Fruit fly (Drosophila melanogaster) whole organism, adult: ENCODE measurements around the gene CG43759.

ENCODE experiments used
- CG12768 ChIP-seq: fragments of 200-800 bp; sonication (Bioruptor generic); optimal IDR thresholded peaks from 2 replicates; lab custom pipeline; 2017; ENCODE audit warnings: missing biosample characterization, missing genetic modification characterization, mild to moderate bottlenecking, moderate library complexity, missing genetic modification reagents
- CG5204 ChIP-seq: fragments of 200-800 bp; sonication (Bioruptor generic); optimal IDR thresholded peaks from 2 replicates; lab custom pipeline; 2016; ENCODE audit warnings: missing biosample characterization, missing genetic modification characterization
- CG7045 ChIP-seq: fragments of 200-800 bp; sonication (Bioruptor generic); optimal IDR thresholded peaks from 2 replicates; lab custom pipeline; 2017; ENCODE audit warnings: missing biosample characterization, mild to moderate bottlenecking, missing genetic modification characterization
- Clk ChIP-seq: fragments of 200-800 bp; sonication (Bioruptor generic); optimal IDR thresholded peaks from 2 replicates; lab custom pipeline; 2017; ENCODE audit warnings: missing biosample characterization, missing genetic modification characterization
- Crg-1 ChIP-seq: fragments of 200-800 bp; sonication (Bioruptor generic); optimal IDR thresholded peaks from 2 replicates; lab custom pipeline; 2016; ENCODE audit warnings: missing biosample characterization, missing genetic modification characterization
- bab1 ChIP-seq: fragments of 200-800 bp; sonication (Bioruptor generic); optimal IDR thresholded peaks from 3 replicates; lab custom pipeline; 2019; ENCODE audit warnings: missing biosample characterization, mild to moderate bottlenecking, missing genetic modification characterization, moderate library complexity
- cic ChIP-seq: fragments of 200-800 bp; sonication (Bioruptor generic); optimal IDR thresholded peaks from 2 replicates; lab custom pipeline; 2017; ENCODE audit warnings: missing biosample characterization, mild to moderate bottlenecking, missing genetic modification characterization, moderate library complexity
- cnc ChIP-seq, 2 experiments: fragments of >200 bp; optimal IDR thresholded peaks; 2 replicates each; lab custom pipeline; 2017
- kay ChIP-seq: fragments of 200-800 bp; sonication (Bioruptor generic); peaks from one replicate; lab custom pipeline; 2016; ENCODE audit warnings: missing biosample characterization, missing genetic modification characterization, borderline replicate concordance
- ovo ChIP-seq: fragments of 200-800 bp; sonication (Bioruptor generic); optimal IDR thresholded peaks from 2 replicates; lab custom pipeline; 2016; ENCODE audit warnings: missing biosample characterization, missing genetic modification characterization
- pad ChIP-seq: fragments of 200-800 bp; sonication (Bioruptor generic); optimal IDR thresholded peaks from 3 replicates; lab custom pipeline; 2017; ENCODE audit warnings: missing biosample characterization, missing genetic modification characterization, mild to moderate bottlenecking, moderate library complexity, missing genetic modification reagents
- tj ChIP-seq: fragments of 200-800 bp; sonication (Bioruptor generic); optimal IDR thresholded peaks from 3 replicates; lab custom pipeline; 2017; ENCODE audit warnings: missing biosample characterization, mild to moderate bottlenecking, missing genetic modification characterization, moderate library complexity
- toe ChIP-seq: fragments of 200-800 bp; sonication (Bioruptor generic); optimal IDR thresholded peaks from 2 replicates; lab custom pipeline; 2016; ENCODE audit warnings: missing biosample characterization, missing genetic modification characterization

- TF ChIP-seq tj (no peak), Crg-1 (GFP tag; lab: Kevin White, UChicago) (no peak), pad (GFP tag; lab: Kevin White, UChicago) (no peak), bab1 (GFP tag; lab: Kevin White, UChicago) (no peak), ovo (no peak), cnc (optimal IDR thresholded peaks at IDR 0.05; lab: Kevin White, UChicago) (no peak), kay (GFP tag; lab: Kevin White, UChicago) (no peak), CG5204 (GFP tag; lab: Kevin White, UChicago) (no peak), toe (GFP tag; lab: Kevin White, UChicago) (no peak), cic (GFP tag; lab: Kevin White, UChicago) (no peak), Clk (GFP tag; lab: Kevin White, UChicago) (no peak), CG12768 (GFP tag; lab: Kevin White, UChicago) (no peak), CG7045 (GFP tag; lab: Kevin White, UChicago) (no peak)
These were observed 142.8 kb downstream of the CG43759 start for dm6 chrX:19072969-19073368.
